Worm (Caenorhabditis elegans) whole organism, L3 larva: ENCODE results near the gene srw-57.
"Not testable (repeated sequence)": the region's sequence is repeated elsewhere in the genome, so short reads cannot be mapped to it uniquely, and the experiment has no call there.

Experiments used
- ZK546.5 ChIP-seq: sonication (generic microtip); optimal IDR thresholded peaks from 2 replicates; lab custom pipeline; 2017; ENCODE audit warnings: missing biosample characterization, missing genetic modification characterization
- aly-2 ChIP-seq: fragments of 150-350 bp; optimal IDR thresholded peaks from 2 replicates; lab custom pipeline; 2014; ENCODE audit warnings: missing biosample characterization, missing genetic modification characterization
- ceh-82 ChIP-seq: fragments of 150-350 bp; optimal IDR thresholded peaks from 2 replicates; lab custom pipeline; 2014; ENCODE audit warnings: missing biosample characterization, missing genetic modification characterization
- ceh-9 ChIP-seq: sonication (generic microtip); optimal IDR thresholded peaks from 2 replicates; lab custom pipeline; 2018; ENCODE audit warnings: missing biosample characterization, missing genetic modification characterization
- daf-12 ChIP-seq: fragments of 150-350 bp; optimal IDR thresholded peaks from 2 replicates; lab custom pipeline; 2014; ENCODE audit warnings: missing biosample characterization, missing genetic modification reagents, missing genetic modification characterization
- egl-5 ChIP-seq: fragments of 150-350 bp; optimal IDR thresholded peaks from 2 replicates; lab custom pipeline; 2017; ENCODE audit warnings: missing biosample characterization, missing genetic modification reagents, missing genetic modification characterization, inconsistent platforms
- elt-1 ChIP-seq: fragments of 150-350 bp; optimal IDR thresholded peaks from 2 replicates; lab custom pipeline; 2014; ENCODE audit warnings: missing biosample characterization, missing genetic modification characterization
- elt-2 ChIP-seq: sonication (generic microtip); optimal IDR thresholded peaks from 2 replicates; lab custom pipeline; 2016; ENCODE audit warnings: missing genetic modification reagents, mild to moderate bottlenecking, missing genetic modification characterization, missing compliant biosample characterization
- elt-3 ChIP-seq, 3 experiments: fragments of 150-350 bp in 1 of 3; sonication (generic microtip) in 2 of 3; optimal IDR thresholded peaks; 2 replicates in 2 of 3; 4 replicates in 1 of 3; lab custom pipeline; 2014 to 2017; ENCODE audit warnings: missing biosample characterization in 3 of 3, missing genetic modification characterization in 3 of 3
- eor-1 ChIP-seq, 2 experiments: fragments of 150-350 bp; optimal IDR thresholded peaks; 2 replicates each; lab custom pipeline; 2014 to 2018; ENCODE audit warnings: missing biosample characterization in 2 of 2, missing genetic modification characterization in 2 of 2
- fkh-10 ChIP-seq: sonication (generic microtip); optimal IDR thresholded peaks from 2 replicates; lab custom pipeline; 2017; ENCODE audit warnings: missing biosample characterization, missing genetic modification reagents, missing genetic modification characterization
- fkh-2 ChIP-seq: fragments of 150-350 bp; optimal IDR thresholded peaks from 2 replicates; lab custom pipeline; 2014; ENCODE audit warnings: missing biosample characterization, missing genetic modification reagents, missing genetic modification characterization
- hmg-11 ChIP-seq: sonication (generic microtip); optimal IDR thresholded peaks from 2 replicates; lab custom pipeline; 2016; ENCODE audit warnings: missing genetic modification characterization, missing compliant biosample characterization
- lin-15B ChIP-seq: fragments of 150-350 bp; optimal IDR thresholded peaks from 2 replicates; lab custom pipeline; 2014; ENCODE audit warnings: missing biosample characterization, missing genetic modification characterization
- mdl-1 ChIP-seq: fragments of 150-350 bp; optimal IDR thresholded peaks from 2 replicates; lab custom pipeline; 2014; ENCODE audit warnings: missing biosample characterization, missing genetic modification characterization
- mml-1 ChIP-seq: fragments of 150-350 bp; sonication (generic microtip); optimal IDR thresholded peaks from 3 replicates; lab custom pipeline; 2014; ENCODE audit warnings: missing biosample characterization, missing genetic modification characterization
- nfya-1 ChIP-seq: sonication (generic microtip); optimal IDR thresholded peaks from 2 replicates; lab custom pipeline; 2017; ENCODE audit warnings: missing genetic modification characterization, mild to moderate bottlenecking, missing compliant biosample characterization, antibody characterized with exemption, moderate library complexity; ENCODE audit not compliant: insufficient read depth
- nhr-11 ChIP-seq: fragments of 150-350 bp; optimal IDR thresholded peaks from 2 replicates; lab custom pipeline; 2014; ENCODE audit warnings: missing biosample characterization, missing genetic modification characterization
- nhr-23 ChIP-seq: fragments of 150-350 bp; optimal IDR thresholded peaks from 2 replicates; lab custom pipeline; 2014; ENCODE audit warnings: missing biosample characterization, missing genetic modification reagents, missing genetic modification characterization
- nhr-25 ChIP-seq: sonication (generic microtip); optimal IDR thresholded peaks from 2 replicates; lab custom pipeline; 2017; ENCODE audit warnings: missing biosample characterization, missing genetic modification characterization
- nhr-28 ChIP-seq: fragments of 150-350 bp; optimal IDR thresholded peaks from 2 replicates; lab custom pipeline; 2014; ENCODE audit warnings: missing biosample characterization, missing genetic modification characterization
- nhr-43 ChIP-seq: sonication (generic microtip); optimal IDR thresholded peaks from 2 replicates; lab custom pipeline; 2016; ENCODE audit warnings: mild to moderate bottlenecking, missing genetic modification characterization, missing compliant biosample characterization; ENCODE audit not compliant: poor library complexity, severe bottlenecking
- nhr-77 ChIP-seq: fragments of 150-350 bp; optimal IDR thresholded peaks from 2 replicates; lab custom pipeline; 2014; ENCODE audit warnings: missing biosample characterization, missing genetic modification characterization
- pqm-1 ChIP-seq: fragments of 150-350 bp; optimal IDR thresholded peaks from 2 replicates; lab custom pipeline; 2017; ENCODE audit warnings: missing biosample characterization, missing genetic modification characterization, inconsistent platforms
- tbx-2 ChIP-seq: sonication (generic microtip); optimal IDR thresholded peaks from 2 replicates; lab custom pipeline; 2016; ENCODE audit warnings: mild to moderate bottlenecking, missing genetic modification characterization, missing compliant biosample characterization
- unc-39 ChIP-seq: sonication (generic microtip); optimal IDR thresholded peaks from 4 replicates; lab custom pipeline; 2017; ENCODE audit warnings: missing biosample characterization, missing genetic modification characterization
- unc-62 ChIP-seq: fragments of 150-350 bp; sonication (generic microtip); optimal IDR thresholded peaks from 4 replicates; lab custom pipeline; 2014; ENCODE audit warnings: missing biosample characterization, missing genetic modification reagents, missing genetic modification characterization
- zag-1 ChIP-seq: fragments of 150-350 bp; optimal IDR thresholded peaks from 2 replicates; lab custom pipeline; 2014; ENCODE audit warnings: missing biosample characterization, missing genetic modification characterization
- ztf-11 ChIP-seq: fragments of 150-350 bp; optimal IDR thresholded peaks from 2 replicates; lab custom pipeline; 2014; ENCODE audit warnings: missing biosample characterization, missing genetic modification characterization
- ztf-4 ChIP-seq: fragments of 150-350 bp; optimal IDR thresholded peaks from 2 replicates; lab custom pipeline; 2014; ENCODE audit warnings: missing biosample characterization, missing genetic modification characterization

The srw-57 gene

DNA sequence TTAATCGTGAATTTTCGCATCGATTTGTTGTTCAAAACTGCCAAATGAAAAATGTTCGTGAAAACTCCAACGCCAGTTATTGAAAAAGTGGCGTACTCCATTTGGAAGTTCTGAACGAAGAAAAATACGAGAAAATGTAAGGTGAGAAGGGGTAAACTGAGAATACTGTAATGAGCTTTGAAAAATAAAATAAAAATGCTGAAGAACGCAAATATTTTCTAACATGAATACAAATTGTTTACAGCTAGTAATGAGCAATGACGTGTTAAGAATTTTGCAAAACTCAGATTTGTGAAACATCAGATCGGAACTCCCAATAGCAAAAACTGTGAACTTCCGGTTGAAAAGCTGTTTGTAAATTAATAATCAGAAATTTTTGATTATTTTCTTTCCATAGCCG is 22.4 kb downstream of the srw-57 start, which contains the start of gene srw-26:
srw-26 (minus strand) TSS at position 101 of the 400 bp plus-strand sequence.
- TF ChIP-seq unc-39 (tag; lab: Kevin White, UChicago) (no peak), ZK546.5 (no peak), nhr-28 (tag; lab: Kevin White, UChicago) (no peak), fkh-2 (tag; lab: Kevin White, UChicago) (no peak), ceh-82 (no peak), daf-12 (tag; lab: Kevin White, UChicago) (no peak), ztf-4 (tag; lab: Kevin White, UChicago) (no peak), ztf-11 (tag; lab: Kevin White, UChicago) (no peak), nfya-1 (tag; lab: Kevin White, UChicago) (no peak)

DNA sequence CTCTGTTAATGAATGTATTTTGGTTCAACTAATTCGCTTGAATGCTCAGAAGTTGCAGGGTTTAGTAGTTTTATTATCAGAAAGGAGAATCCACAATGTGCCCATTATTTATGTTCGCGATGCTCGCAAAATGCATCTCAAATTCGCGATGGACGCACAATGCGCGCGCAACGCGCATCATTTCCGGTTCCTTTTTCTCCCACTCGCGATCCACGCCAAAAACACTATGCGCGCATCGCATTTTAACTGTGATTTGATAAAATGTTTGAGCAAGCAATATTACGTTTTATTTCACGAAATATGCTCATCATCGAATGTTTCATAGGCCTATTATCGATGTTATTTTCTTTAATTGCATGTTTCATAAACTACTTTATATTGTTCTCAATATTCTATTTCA is 24.9 kb downstream of the srw-57 start, which contains the start of gene srbc-77:
srbc-77 (plus strand) TSS at position 301 of the 400 bp plus-strand sequence.
- not testable (repeated sequence) for TF ChIP-seq zag-1, unc-39, nhr-77 (tag; lab: Kevin White, UChicago)

DNA sequence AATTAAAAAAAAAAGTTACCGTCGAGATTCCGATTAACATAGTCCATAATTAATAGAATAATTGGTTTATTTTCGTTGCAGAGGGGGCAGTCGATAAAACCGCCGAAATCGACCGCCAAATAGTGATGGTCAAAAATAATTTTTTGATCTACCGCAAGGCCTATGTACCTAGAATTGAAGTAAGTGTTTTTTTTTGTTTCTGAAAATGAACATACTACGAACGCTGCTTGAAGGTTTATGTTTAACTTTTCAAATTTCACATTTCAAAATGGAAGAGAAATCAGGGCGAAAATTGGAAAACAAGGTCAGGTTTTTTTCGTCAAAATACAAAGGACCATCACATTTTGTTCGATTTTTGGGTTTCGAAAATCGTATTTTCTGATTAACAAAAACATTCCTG is 26.5 kb downstream of the srw-57 start, which contains the start of gene pzf-1:
pzf-1 (minus strand) TSS at position 101 of the 400 bp plus-strand sequence.
- TF ChIP-seq aly-2 (tag; lab: Kevin White, UChicago) (no peak), lin-15B (tag; lab: Kevin White, UChicago) (no peak), nhr-28 (tag; lab: Kevin White, UChicago) (no peak), tbx-2 (tag; lab: Kevin White, UChicago) (no peak), eor-1 (tag; optimal IDR thresholded peaks at IDR 0.05; lab: Kevin White, UChicago) (no peak), nhr-43 (no peak), ZK546.5 (no peak), nhr-11 (tag; lab: Kevin White, UChicago) (no peak), egl-5 (tag; lab: Kevin White, UChicago) (no peak), fkh-10 (GFP tag; lab: Kevin White, UChicago) (no peak), hmg-11 (tag; lab: Kevin White, UChicago) (no peak), mdl-1 (tag; lab: Kevin White, UChicago) (no peak), pqm-1 (tag; lab: Kevin White, UChicago) (no peak), ceh-9 (no peak), elt-2 (tag; lab: Kevin White, UChicago) (no peak), mml-1 (tag; lab: Kevin White, UChicago) (no peak), fkh-2 (tag; lab: Kevin White, UChicago) (no peak), nhr-23 (tag; lab: Kevin White, UChicago) (no peak), unc-62 (GFP tag; lab: Kevin White, UChicago) (no peak)

DNA sequence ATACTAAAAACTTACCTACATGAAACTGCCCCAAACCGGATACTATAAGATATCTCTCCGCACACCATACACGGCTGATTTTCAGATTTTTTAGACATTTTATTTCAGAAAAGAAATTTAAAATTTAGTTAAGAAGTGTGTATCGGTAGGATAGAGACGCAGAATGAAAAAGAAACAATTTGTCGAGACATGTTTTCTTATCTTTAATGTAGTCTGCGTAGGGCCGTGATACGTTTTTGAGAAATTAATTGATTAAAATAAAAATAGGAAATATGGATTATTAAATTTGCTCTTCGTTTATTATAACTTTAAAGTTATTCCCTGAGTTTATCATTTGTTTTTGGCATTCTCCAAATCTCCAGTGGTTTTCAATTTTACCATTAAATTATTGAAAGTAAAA is 30.5 kb downstream of the srw-57 start, which contains the start of gene nhr-108:
nhr-108 (minus strand) TSS at position 166 of the 400 bp plus-strand sequence.
- TF ChIP-seq ztf-11 (tag; lab: Kevin White, UChicago) (no peak), elt-2 (tag; lab: Kevin White, UChicago) (peak; percentile 42)

DNA sequence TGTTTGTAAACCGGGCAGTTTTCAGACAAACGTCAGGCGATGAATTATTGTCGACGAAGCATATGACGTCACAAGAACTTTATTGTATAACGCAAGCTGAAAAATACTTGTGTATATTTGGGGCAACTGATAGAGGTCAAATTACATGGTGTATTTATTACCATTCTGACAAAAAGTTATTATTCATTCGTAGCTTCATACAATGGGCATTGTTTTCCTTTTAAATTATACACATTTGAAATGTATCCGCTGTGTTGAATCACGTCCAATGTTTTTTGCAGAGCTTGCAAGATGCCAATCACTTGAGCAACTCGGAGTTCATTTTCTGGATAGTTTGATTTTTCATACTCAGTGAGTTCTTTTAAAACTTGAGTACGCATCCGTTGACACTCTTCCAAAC is 31.9 kb downstream of the srw-57 start, which contains the start of gene F35E8.13:
F35E8.13 (plus strand) TSS at position 301 of the 400 bp plus-strand sequence.
- TF ChIP-seq lin-15B (tag; lab: Kevin White, UChicago), result no peak
- TF ChIP-seq, all 47 proteins: peak for 0

DNA sequence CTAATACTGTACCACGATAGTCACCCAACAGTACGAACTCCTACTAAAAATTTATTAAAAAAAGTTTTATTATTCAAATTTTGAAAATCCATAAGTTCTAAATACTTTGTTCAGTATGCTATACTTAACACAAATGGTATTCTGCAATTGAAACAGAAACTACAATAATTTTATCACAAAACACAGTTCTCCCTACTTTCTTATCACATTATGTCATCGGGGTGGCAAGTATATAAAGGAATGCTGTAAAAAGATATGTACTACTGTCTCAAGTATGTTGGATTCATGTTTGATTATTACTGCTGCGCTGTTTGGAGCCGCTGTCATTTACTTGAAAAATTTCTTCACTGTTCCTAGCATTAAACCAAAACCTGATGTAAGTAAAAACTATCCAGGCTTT is 33.7 kb downstream of the srw-57 start, which contains the start of gene cdr-1:
cdr-1 (plus strand) TSS at position 208 of the 400 bp plus-strand sequence.
- TF ChIP-seq eor-1 (tag; optimal IDR thresholded peaks at IDR 0.05; lab: Kevin White, UChicago) (no peak), elt-3 (tag; optimal IDR thresholded peaks at IDR 0.05; lab: Kevin White, UChicago) (no peak), elt-2 (tag; lab: Kevin White, UChicago) (peak; percentile 46), elt-1 (no peak), pqm-1 (tag; lab: Kevin White, UChicago) (peak; percentile 38), nhr-25 (tag; lab: Kevin White, UChicago) (no peak)
